Worm (Caenorhabditis elegans): ENCODE results near the gene F55G11.8.

- TF ChIP-seq nhr-28 (tag; optimal IDR thresholded peaks at IDR 0.05) (no peak), unc-39 (tag; optimal IDR thresholded peaks at IDR 0.05) (no peak), snpc-4 (tag; optimal IDR thresholded peaks at IDR 0.05) (no peak), mab-5 (tag; optimal IDR thresholded peaks at IDR 0.05) (no peak)
Measured at ce11 chrIV:12921027-12921426, 41.6 kb upstream of the F55G11.8 start, which contains the start of gene C32H11.4.
